Worm (Caenorhabditis elegans) whole organism, L4 larva: Measurements from ENCODE around the gene fbxb-50.

Source experiments
- F26F4.8 ChIP-seq: fragments of 200-800 bp; sonication (Bioruptor generic); conservative IDR thresholded peaks from 2 replicates; pipeline ENCODE4 v1.3.6; 2022; ENCODE audit warnings: missing genetic modification characterization, missing compliant biosample characterization
- F37D6.2 ChIP-seq: sonication (generic microtip); optimal IDR thresholded peaks from 2 replicates; lab custom pipeline; 2016; ENCODE audit warnings: mild to moderate bottlenecking, missing genetic modification characterization, missing compliant biosample characterization
- T20F7.1 ChIP-seq: fragments of 200-800 bp; sonication (Bioruptor generic); optimal IDR thresholded peaks from 2 replicates; lab custom pipeline; 2018; ENCODE audit warnings: mild to moderate bottlenecking, missing genetic modification characterization, missing compliant biosample characterization
- Y48G9A.11 ChIP-seq: fragments of 200-800 bp; sonication (Bioruptor generic); IDR thresholded peaks from 2 replicates; pipeline ENCODE4 v1.3.6; 2022; ENCODE audit warnings: missing genetic modification reagents, missing genetic modification characterization, missing compliant biosample characterization
- aly-2 ChIP-seq: sonication (generic microtip); optimal IDR thresholded peaks from 2 replicates; lab custom pipeline; 2018; ENCODE audit warnings: missing biosample characterization, missing genetic modification characterization
- ama-1 ChIP-seq: fragments of 150-350 bp; optimal IDR thresholded peaks from 2 replicates; lab custom pipeline; 2014; ENCODE audit warnings: inconsistent platforms, mixed read lengths
- arid-1 ChIP-seq: fragments of 200-800 bp; sonication (Bioruptor generic); conservative IDR thresholded peaks from 2 replicates; pipeline ENCODE4 v1.3.6; 2022; ENCODE audit warnings: missing genetic modification reagents, missing genetic modification characterization, missing compliant biosample characterization
- attf-4 ChIP-seq: sonication (generic microtip); optimal IDR thresholded peaks from 3 replicates; lab custom pipeline; 2017; ENCODE audit warnings: missing biosample characterization, missing genetic modification characterization
- ces-1 ChIP-seq: fragments of 150-350 bp; sonication (generic microtip); optimal IDR thresholded peaks from 4 replicates; lab custom pipeline; 2014; ENCODE audit warnings: missing biosample characterization, missing genetic modification reagents, missing genetic modification characterization
- daf-12 ChIP-seq: fragments of 150-350 bp; optimal IDR thresholded peaks from 2 replicates; lab custom pipeline; 2014; ENCODE audit warnings: missing biosample characterization, missing genetic modification reagents, missing genetic modification characterization
- daf-8 ChIP-seq: fragments of 200-800 bp; sonication (Bioruptor generic); IDR thresholded peaks from 2 replicates; pipeline ENCODE4 v1.3.6; 2022; ENCODE audit warnings: missing genetic modification characterization, missing compliant biosample characterization
- dmd-6 ChIP-seq: fragments of 200-800 bp; sonication (Bioruptor generic); IDR thresholded peaks from 2 replicates; pipeline ENCODE4 v1.3.6; 2022; ENCODE audit warnings: missing genetic modification reagents, missing genetic modification characterization, missing compliant biosample characterization
- dmd-8 ChIP-seq: fragments of 200-800 bp; sonication (Bioruptor generic); IDR thresholded peaks from 2 replicates; pipeline ENCODE4 v1.3.6; 2022; ENCODE audit warnings: missing genetic modification characterization, missing compliant biosample characterization
- dpl-1 ChIP-seq: fragments of 150-350 bp; optimal IDR thresholded peaks from 2 replicates; lab custom pipeline; 2014; ENCODE audit warnings: missing biosample characterization, missing genetic modification reagents, missing genetic modification characterization
- dve-1 ChIP-seq: sonication (generic microtip); optimal IDR thresholded peaks from 2 replicates; lab custom pipeline; 2017; ENCODE audit warnings: antibody characterized with exemption, mild to moderate bottlenecking, missing genetic modification characterization, missing compliant biosample characterization; ENCODE audit not compliant: insufficient read depth
- fkh-10 ChIP-seq: fragments of 150-350 bp; optimal IDR thresholded peaks from 2 replicates; lab custom pipeline; 2014; ENCODE audit warnings: missing biosample characterization, missing genetic modification reagents, missing genetic modification characterization
- fos-1 ChIP-seq: fragments of 150-350 bp; optimal IDR thresholded peaks from 2 replicates; lab custom pipeline; 2014; ENCODE audit warnings: missing biosample characterization, missing genetic modification characterization
- hlh-30 ChIP-seq: sonication (generic microtip); optimal IDR thresholded peaks from 2 replicates; lab custom pipeline; 2017; ENCODE audit warnings: antibody characterized with exemption, mild to moderate bottlenecking, missing genetic modification characterization, missing compliant biosample characterization; ENCODE audit not compliant: insufficient read depth
- hmg-1.1 ChIP-seq: fragments of 200-800 bp; sonication (Bioruptor generic); IDR thresholded peaks from 2 replicates; pipeline ENCODE4 v1.3.6; 2022; ENCODE audit warnings: missing genetic modification reagents, missing genetic modification characterization, missing compliant biosample characterization
- lim-7 ChIP-seq: fragments of 200-800 bp; sonication (Bioruptor generic); IDR thresholded peaks from 2 replicates; pipeline ENCODE4 v1.3.6; 2022; ENCODE audit warnings: missing genetic modification characterization, missing compliant biosample characterization
- mdl-1 ChIP-seq, 2 experiments: fragments of 150-350 bp in 1 of 2; sonication (generic microtip) in 1 of 2; optimal IDR thresholded peaks; 2 replicates each; lab custom pipeline; 2014 to 2017; ENCODE audit warnings: missing biosample characterization in 2 of 2, missing genetic modification characterization in 2 of 2
- mxl-2 ChIP-seq: fragments of 200-800 bp; sonication (Bioruptor generic); conservative IDR thresholded peaks from 2 replicates; pipeline ENCODE4 v1.3.6; 2022; ENCODE audit warnings: missing genetic modification reagents, missing genetic modification characterization, missing compliant biosample characterization
- nhr-237 ChIP-seq: sonication (generic microtip); optimal IDR thresholded peaks from 2 replicates; lab custom pipeline; 2017; ENCODE audit warnings: missing biosample characterization, missing genetic modification characterization
- nhr-25 ChIP-seq: sonication (generic microtip); optimal IDR thresholded peaks from 2 replicates; lab custom pipeline; 2017; ENCODE audit warnings: missing genetic modification characterization, mild to moderate bottlenecking, missing compliant biosample characterization, antibody characterized with exemption, moderate library complexity, borderline replicate concordance; ENCODE audit not compliant: insufficient read depth
- nhr-28 ChIP-seq: fragments of 150-350 bp; optimal IDR thresholded peaks from 2 replicates; lab custom pipeline; 2014; ENCODE audit warnings: missing biosample characterization, missing genetic modification characterization
- nhr-42 ChIP-seq: fragments of 200-800 bp; sonication (Bioruptor generic); IDR thresholded peaks from 2 replicates; pipeline ENCODE4 v1.3.6; 2022; ENCODE audit warnings: missing genetic modification characterization, missing compliant biosample characterization
- nhr-6 ChIP-seq: fragments of 150-350 bp; optimal IDR thresholded peaks from 2 replicates; lab custom pipeline; 2014; ENCODE audit warnings: missing biosample characterization, missing genetic modification characterization
- pha-4 ChIP-seq, 2 experiments: fragments of 150-350 bp in 1 of 2; fragments of 200-800 bp in 1 of 2; sonication (Bioruptor generic) in 1 of 2; IDR thresholded peaks in 1 of 2; optimal IDR thresholded peaks in 1 of 2; 2 replicates each; pipeline versions ENCODE4 v1.3.6 to Lab custom; 2014 to 2022; ENCODE audit warnings: missing genetic modification characterization in 2 of 2, missing genetic modification reagents in 2 of 2, missing biosample characterization in 1 of 2, missing compliant biosample characterization in 1 of 2
- php-3 ChIP-seq: fragments of 200-800 bp; sonication (Bioruptor generic); IDR thresholded peaks from 2 replicates; pipeline ENCODE4 v1.3.6; 2022; ENCODE audit warnings: missing genetic modification reagents, missing genetic modification characterization, missing compliant biosample characterization
- pqm-1 ChIP-seq: sonication (generic microtip); optimal IDR thresholded peaks from 2 replicates; lab custom pipeline; 2017; ENCODE audit warnings: missing biosample characterization, missing genetic modification characterization
- rbr-2 ChIP-seq: sonication (generic microtip); optimal IDR thresholded peaks from 2 replicates; lab custom pipeline; 2016; ENCODE audit warnings: missing genotype, missing genetic modification characterization, missing compliant biosample characterization
- sdz-12 ChIP-seq: fragments of 200-800 bp; sonication (Bioruptor generic); optimal IDR thresholded peaks from 2 replicates; lab custom pipeline; 2018; ENCODE audit warnings: mild to moderate bottlenecking, missing genetic modification characterization, missing compliant biosample characterization
- set-16 ChIP-seq: fragments of 200-800 bp; sonication (Bioruptor generic); IDR thresholded peaks from 2 replicates; pipeline ENCODE4 v1.3.6; 2022; ENCODE audit warnings: missing genetic modification reagents, missing genetic modification characterization, missing compliant biosample characterization
- snpc-1.2 ChIP-seq: fragments of 200-800 bp; sonication (Bioruptor generic); IDR thresholded peaks from 2 replicates; pipeline ENCODE4 v1.3.6; 2022; ENCODE audit warnings: missing genetic modification reagents, missing genetic modification characterization, missing compliant biosample characterization
- snpc-4 ChIP-seq: fragments of 150-350 bp; optimal IDR thresholded peaks from 2 replicates; lab custom pipeline; 2014; ENCODE audit warnings: missing biosample characterization, missing genetic modification characterization
- unc-62 ChIP-seq, 3 experiments: fragments of 150-350 bp in 1 of 3; sonication (generic microtip); optimal IDR thresholded peaks in 2 of 3; peaks in 1 of 3; 1 replicate in 1 of 3; 2 replicates in 2 of 3; lab custom pipeline; 2014 to 2017; ENCODE audit warnings: missing biosample characterization in 3 of 3, missing genetic modification characterization in 3 of 3, missing genetic modification reagents in 3 of 3, missing genotype in 1 of 3
- zfp-3 ChIP-seq: fragments of 200-800 bp; sonication (Bioruptor generic); conservative IDR thresholded peaks from 2 replicates; pipeline ENCODE4 v1.3.6; 2022; ENCODE audit warnings: missing genetic modification reagents, missing genetic modification characterization, missing compliant biosample characterization
- zip-11 ChIP-seq: fragments of 200-800 bp; sonication (Bioruptor generic); IDR thresholded peaks from 2 replicates; pipeline ENCODE4 v1.3.6; 2022; ENCODE audit warnings: missing genetic modification characterization, missing compliant biosample characterization
- ztf-7 ChIP-seq: fragments of 150-350 bp; optimal IDR thresholded peaks from 2 replicates; lab custom pipeline; 2014; ENCODE audit warnings: missing biosample characterization, missing genetic modification characterization

Gene fbxb-50

ce11 chrII:1586305-1586704 lies 30.1 kb downstream of the fbxb-50 start, which contains the start of gene T07H3.8:
TSS of gene T07H3.8 (plus strand) at chrII:1586605.
- no peak for TF ChIP-seq nhr-237 (tag; lab: Kevin White, UChicago)
- TF ChIP-seq unc-62 (GFP tag; optimal IDR thresholded peaks at IDR 0.05 in 1 of 2; lab: Kevin White, UChicago) = no peak
- no peak for TF ChIP-seq unc-62 (tag; optimal IDR thresholded peaks at IDR 0.05; lab: Kevin White, UChicago)
- no peak for TF ChIP-seq zfp-3
- TF ChIP-seq zip-11 (GFP tag; lab: Robert Waterston, UW) = no peak
- no peak for TF ChIP-seq dve-1 (tag; lab: Kevin White, UChicago)
- no peak for TF ChIP-seq sdz-12 (GFP tag; lab: Kevin White, UChicago)
- TF ChIP-seq attf-4 (tag; lab: Kevin White, UChicago) = no peak
- no peak for TF ChIP-seq nhr-28 (tag; lab: Kevin White, UChicago)
- TF ChIP-seq dmd-6 (GFP tag; lab: Robert Waterston, UW) = no peak
- TF ChIP-seq mxl-2 (GFP tag; lab: Robert Waterston, UW) = no peak
- no peak for TF ChIP-seq hmg-1.1 (GFP tag; lab: Robert Waterston, UW)
- TF ChIP-seq dpl-1 (GFP tag; lab: Kevin White, UChicago) = no peak
- no peak for TF ChIP-seq set-16 (GFP tag; lab: Robert Waterston, UW)
- no peak for TF ChIP-seq mdl-1 (tag; optimal IDR thresholded peaks at IDR 0.05; lab: Kevin White, UChicago)
- no peak for TF ChIP-seq nhr-42 (GFP tag; lab: Robert Waterston, UW)
- TF ChIP-seq snpc-1.2 (GFP tag; lab: Robert Waterston, UW) = no peak
- TF ChIP-seq ama-1 (lab: Kevin White, UChicago) = no peak
- no peak for TF ChIP-seq nhr-25 (tag; lab: Kevin White, UChicago)
- no peak for TF ChIP-seq pha-4 (GFP tag; IDR thresholded peaks at IDR 0.05; lab: Robert Waterston, UW)
- no peak for TF ChIP-seq pha-4 (tag; optimal IDR thresholded peaks at IDR 0.05; lab: Kevin White, UChicago)
- TF ChIP-seq F37D6.2 = no peak

- TF ChIP-seq Y48G9A.11 (GFP tag; lab: Robert Waterston, UW) (no peak), dmd-8 (GFP tag; lab: Robert Waterston, UW) (no peak), lim-7 (GFP tag; lab: Robert Waterston, UW) (no peak)
These were observed 33.6 kb downstream of the fbxb-50 start, which contains the start of gene T07H3.7 for ce11 chrII:1589845-1590244. TSS of gene T07H3.7 (minus strand) at chrII:1589945.

ce11 chrII:1595137-1595536 lies 38.9 kb downstream of the fbxb-50 start, which contains the start of gene clec-20:
TSS of gene clec-20 (minus strand) at chrII:1595237.
- TF ChIP-seq aly-2 (tag; lab: Kevin White, UChicago) = no peak
- no peak for TF ChIP-seq pqm-1
- no peak for TF ChIP-seq ces-1 (GFP tag; lab: Kevin White, UChicago)
- no peak for TF ChIP-seq hlh-30 (tag; lab: Kevin White, UChicago)
- no peak for TF ChIP-seq dmd-6 (GFP tag; lab: Robert Waterston, UW)
- no peak for TF ChIP-seq fos-1 (tag; lab: Kevin White, UChicago)
- TF ChIP-seq php-3 (GFP tag; lab: Robert Waterston, UW) = no peak
- TF ChIP-seq daf-8 = no peak
- TF ChIP-seq T20F7.1 (GFP tag; lab: Kevin White, UChicago) = no peak
- no peak for TF ChIP-seq rbr-2 (tag; lab: Kevin White, UChicago)
- no peak for TF ChIP-seq ztf-7 (tag; lab: Kevin White, UChicago)
- no peak for TF ChIP-seq nhr-6 (tag; lab: Kevin White, UChicago)
- no peak for TF ChIP-seq fkh-10 (GFP tag; lab: Kevin White, UChicago)
- no peak for TF ChIP-seq arid-1 (GFP tag; lab: Robert Waterston, UW)
- no peak for TF ChIP-seq snpc-4 (tag; lab: Kevin White, UChicago)
- TF ChIP-seq nhr-237 (tag; lab: Kevin White, UChicago) = no peak
- no peak for TF ChIP-seq F26F4.8 (GFP tag; lab: Robert Waterston, UW)
- TF ChIP-seq daf-12 = no peak
